Fruit fly (Drosophila melanogaster) whole organism, wandering third instar larva: ENCODE measurements around the gene Traf6.

Experiments used
- GATAd ChIP-seq: sonication (Bioruptor generic); optimal IDR thresholded peaks from 2 replicates; lab custom pipeline; 2016; ENCODE audit warnings: missing biosample characterization, missing genetic modification characterization
- Rel ChIP-seq, 2 experiments: fragments of 200-800 bp; sonication (Bioruptor generic) in 1 of 2; optimal IDR thresholded peaks; 2 replicates in 1 of 2; 3 replicates in 1 of 2; lab custom pipeline; 2016 to 2019; ENCODE audit warnings: mild to moderate bottlenecking in 2 of 2, missing biosample characterization in 2 of 2, missing genetic modification characterization in 2 of 2, moderate library complexity in 1 of 2

dm6 chrX:8115343-8115676, 41.9 kb downstream of the Traf6 start:
- TF ChIP-seq GATAd (GFP tag; lab: Kevin White, UChicago) (no peak), Rel (GFP tag; optimal IDR thresholded peaks at IDR 0.05; lab: Kevin White, UChicago) (no peak), Rel (tag; optimal IDR thresholded peaks at IDR 0.05; lab: Kevin White, UChicago) (no peak)
